Worm (Caenorhabditis elegans): Measurements from ENCODE around the gene Y44F5A.1.

The Y44F5A.1 gene

DNA sequence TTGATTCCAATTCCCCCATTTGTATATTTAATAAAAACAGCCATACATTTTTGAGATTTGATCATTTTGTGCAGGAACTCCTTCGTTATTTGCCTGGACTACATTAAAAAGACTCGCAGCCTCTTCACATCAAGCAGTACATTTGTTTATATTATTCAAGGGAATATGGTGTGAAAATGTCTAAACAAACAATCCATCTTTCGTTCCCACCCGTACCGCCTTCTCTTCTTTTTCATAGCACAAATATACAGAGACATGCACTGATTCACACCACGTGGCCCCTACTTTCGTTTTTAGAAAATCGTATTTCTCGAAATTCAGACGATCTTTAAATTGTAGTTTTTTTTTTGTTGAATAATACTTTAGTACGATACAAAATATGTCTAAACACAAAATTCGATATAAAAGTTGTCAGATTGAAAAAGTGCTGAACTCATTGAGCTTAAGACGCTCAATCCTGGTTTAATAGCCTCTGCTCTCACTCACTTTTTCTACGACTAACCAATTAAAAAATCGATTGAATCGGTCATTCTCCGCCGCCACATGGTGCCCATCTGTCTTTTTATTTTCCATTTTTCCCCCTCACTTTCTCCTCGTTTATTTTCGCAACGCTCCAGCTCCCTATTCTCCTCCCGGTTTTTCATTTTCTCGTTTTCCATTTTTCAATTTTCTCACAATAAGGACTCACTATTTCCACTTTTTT lies 52.0 kb downstream of the Y44F5A.1 start (continued):
- no peak for TF ChIP-seq ztf-11 (tag; optimal IDR thresholded peaks at IDR 0.05)
- TF ChIP-seq lsy-2 (tag; optimal IDR thresholded peaks at IDR 0.05): peak; percentile 10 to 81
- TF ChIP-seq snpc-4 (tag; optimal IDR thresholded peaks at IDR 0.05): no peak
- peak; percentile 48 for TF ChIP-seq hlh-11 (tag; optimal IDR thresholded peaks at IDR 0.05)
- TF ChIP-seq nhr-77 (tag; optimal IDR thresholded peaks at IDR 0.05): no peak
- TF ChIP-seq jun-1 (tag; optimal IDR thresholded peaks at IDR 0.05): peak; percentile 63
- peak; percentile 84 for TF ChIP-seq arid-1 (GFP tag; conservative IDR thresholded peaks at IDR 0.05)
- no peak for TF ChIP-seq ceh-28 (tag; optimal IDR thresholded peaks at IDR 0.05)
- TF ChIP-seq zip-2 (tag; optimal IDR thresholded peaks at IDR 0.05): peak; percentile 49
- TF ChIP-seq ceh-44 (GFP tag; IDR thresholded peaks at IDR 0.05): no peak
- TF ChIP-seq ztf-7 (tag; optimal IDR thresholded peaks at IDR 0.05): no peak
- peak; percentile 23 for TF ChIP-seq nhr-48 (tag; optimal IDR thresholded peaks at IDR 0.05)
- no peak for TF ChIP-seq aly-2 (tag; optimal IDR thresholded peaks at IDR 0.05)
- TF ChIP-seq daf-12 (tag; optimal IDR thresholded peaks at IDR 0.05): no peak
- TF ChIP-seq egl-27 (tag; optimal IDR thresholded peaks at IDR 0.05): no peak
- TF ChIP-seq ceh-32 (tag; optimal IDR thresholded peaks at IDR 0.05; ENCODE audit: poor library complexity): no peak
- no peak for TF ChIP-seq fkh-10 (GFP tag; optimal IDR thresholded peaks at IDR 0.05)
- peak; percentile 43 for TF ChIP-seq mxl-3 (GFP tag; optimal IDR thresholded peaks at IDR 0.05)
- no peak for TF ChIP-seq zag-1 (tag; optimal IDR thresholded peaks at IDR 0.05)
- 0 out of 2 replicates have a peak, but pooled peaks have one; percentile 51 for TF ChIP-seq mdt-29 (GFP tag; IDR thresholded peaks at IDR 0.05)
- no peak for TF ChIP-seq F49E8.2 (tag; optimal IDR thresholded peaks at IDR 0.05; ENCODE audit: borderline replicate concordance)
- peak; percentile 48 for TF ChIP-seq spr-1 (tag; optimal IDR thresholded peaks at IDR 0.05)
- TF ChIP-seq madf-9 (GFP tag; conservative IDR thresholded peaks at IDR 0.05): 0 out of 2 replicates have a peak, but pooled peaks have one; percentile 16
- no peak for TF ChIP-seq cey-2 (tag; optimal IDR thresholded peaks at IDR 0.05; ENCODE audit: borderline replicate concordance, insufficient read depth)
- no peak; the same call in 1 of the 2 replicates for TF ChIP-seq D1046.2 (GFP tag; IDR thresholded peaks at IDR 0.05)
- TF ChIP-seq ama-1 (optimal IDR thresholded peaks at IDR 0.05): peak; percentile 95
- TF ChIP-seq F26F4.8 (GFP tag; conservative IDR thresholded peaks at IDR 0.05): no peak
- TF ChIP-seq nhr-41 (GFP tag; IDR thresholded peaks at IDR 0.05): no peak; the same call in 1 of the 2 replicates
- no peak for TF ChIP-seq nhr-11 (tag; optimal IDR thresholded peaks at IDR 0.05)
- TF ChIP-seq rbr-2 (tag; optimal IDR thresholded peaks at IDR 0.05): peak; percentile 43
- TF ChIP-seq Y75B8A.6 (GFP tag; IDR thresholded peaks at IDR 0.05): peak; percentile 56; the same call in 1 of the 2 replicates
- peak; percentile 66; the same call in 1 of the 2 replicates for TF ChIP-seq Y105C5A.15 (GFP tag; IDR thresholded peaks at IDR 0.05)
- no peak for TF ChIP-seq nhr-42 (GFP tag; IDR thresholded peaks at IDR 0.05)
- no peak for TF ChIP-seq dmd-9 (GFP tag; IDR thresholded peaks at IDR 0.05)
- peak; percentile 67; the same call in 1 of the 2 replicates for TF ChIP-seq pha-4 (GFP tag; IDR thresholded peaks at IDR 0.05)
- peak; percentile 7 for TF ChIP-seq pha-4 (tag; optimal IDR thresholded peaks at IDR 0.05)
- no peak for TF ChIP-seq nhr-237 (tag; optimal IDR thresholded peaks at IDR 0.05)
- TF ChIP-seq zip-11 (GFP tag; IDR thresholded peaks at IDR 0.05): no peak
- TF ChIP-seq F44E2.7 (GFP tag; IDR thresholded peaks at IDR 0.05): peak; percentile 64; the same call in 1 of the 2 replicates
- TF ChIP-seq hif-1 (tag; optimal IDR thresholded peaks at IDR 0.05): peak in 1 of 2 experiments; percentile 63
- peak; percentile 34 for TF ChIP-seq nhr-6 (tag; optimal IDR thresholded peaks at IDR 0.05)
- no peak for TF ChIP-seq skn-1 (tag; optimal IDR thresholded peaks at IDR 0.05)
- TF ChIP-seq lin-1 (GFP tag; IDR thresholded peaks at IDR 0.05): peak; percentile 57
- TF ChIP-seq zfp-3 (GFP tag; conservative IDR thresholded peaks at IDR 0.05): peak; percentile 95
- TF ChIP-seq T20F7.1 (GFP tag; optimal IDR thresholded peaks at IDR 0.05): peak; percentile 75
- no peak for TF ChIP-seq tag-97 (GFP tag; IDR thresholded peaks at IDR 0.05)
- TF ChIP-seq lin-13 (GFP tag; optimal IDR thresholded peaks at IDR 0.05): peak; percentile 26
- no peak for TF ChIP-seq zfp-2 (tag; optimal IDR thresholded peaks at IDR 0.05)
- TF ChIP-seq dve-1 (tag; optimal IDR thresholded peaks at IDR 0.05; ENCODE audit: insufficient read depth): peak; percentile 88
- peak; percentile 21 for TF ChIP-seq sdz-12 (GFP tag; optimal IDR thresholded peaks at IDR 0.05)

Measured in whole organism, L4 larva.